Worm (Caenorhabditis elegans) whole organism, young adult: Measurements from ENCODE around the gene sulp-3.

ENCODE experiments used
- D2030.7 ChIP-seq: fragments of 200-800 bp; sonication (Bioruptor generic); IDR thresholded peaks from 2 replicates; pipeline ENCODE4 v1.3.6; 2022; ENCODE audit warnings: missing genetic modification reagents, missing genetic modification characterization, missing compliant biosample characterization
- F10E7.11 ChIP-seq: sonication (generic microtip); optimal IDR thresholded peaks from 2 replicates; lab custom pipeline; 2017; ENCODE audit warnings: mild to moderate bottlenecking, missing genetic modification characterization, moderate library complexity, missing compliant biosample characterization
- F33H1.4 ChIP-seq: fragments of 200-800 bp; sonication (Bioruptor generic); IDR thresholded peaks from 2 replicates; pipeline ENCODE4 v1.3.6; 2022; ENCODE audit warnings: missing genetic modification reagents, missing genetic modification characterization, missing compliant biosample characterization
- F37B4.10 ChIP-seq: fragments of 200-800 bp; sonication (Bioruptor generic); IDR thresholded peaks from 2 replicates; pipeline ENCODE4 v1.3.6; 2022; ENCODE audit warnings: missing genetic modification characterization, missing compliant biosample characterization
- F52B5.7 ChIP-seq: sonication (generic microtip); optimal IDR thresholded peaks from 2 replicates; lab custom pipeline; 2016; ENCODE audit warnings: mild to moderate bottlenecking, missing genetic modification characterization, missing compliant biosample characterization
- F55B11.4 ChIP-seq: sonication (generic microtip); optimal IDR thresholded peaks from 2 replicates; lab custom pipeline; 2016; ENCODE audit warnings: missing compliant biosample characterization, missing genetic modification characterization, borderline replicate concordance; ENCODE audit not compliant: insufficient read depth
- F57C9.4 ChIP-seq: sonication (generic microtip); optimal IDR thresholded peaks from 2 replicates; lab custom pipeline; 2017; ENCODE audit warnings: mild to moderate bottlenecking, missing genetic modification characterization, missing compliant biosample characterization
- Y56A3A.18 ChIP-seq: fragments of 200-800 bp; sonication (Bioruptor generic); IDR thresholded peaks from 2 replicates; pipeline ENCODE4 v1.3.6; 2022; ENCODE audit warnings: missing genetic modification reagents, missing genetic modification characterization, missing compliant biosample characterization
- Y67H2A.10 ChIP-seq: fragments of 200-800 bp; sonication (Bioruptor generic); conservative IDR thresholded peaks from 2 replicates; pipeline ENCODE4 v1.3.6; 2022; ENCODE audit warnings: missing genetic modification reagents, missing genetic modification characterization, missing compliant biosample characterization
- Y95B8A.8 ChIP-seq: fragments of 200-800 bp; sonication (Bioruptor generic); IDR thresholded peaks from 2 replicates; pipeline ENCODE4 v1.3.6; 2022; ENCODE audit warnings: missing genetic modification reagents, missing genetic modification characterization, missing compliant biosample characterization
- ama-1 ChIP-seq, 3 experiments: fragments of 150-350 bp in 1 of 3; sonication (generic microtip) in 2 of 3; optimal IDR thresholded peaks; 2 replicates each; lab custom pipeline; 2014 to 2018; ENCODE audit warnings: missing biosample characterization in 2 of 3, missing genetic modification characterization in 2 of 3, missing genetic modification reagents in 2 of 3
- aptf-3 ChIP-seq: fragments of 200-800 bp; sonication (Bioruptor generic); IDR thresholded peaks from 2 replicates; pipeline ENCODE4 v1.3.6; 2022; ENCODE audit warnings: missing genetic modification characterization, missing compliant biosample characterization
- athp-1 ChIP-seq: sonication (generic microtip); optimal IDR thresholded peaks from 2 replicates; lab custom pipeline; 2017; ENCODE audit warnings: mild to moderate bottlenecking, missing genetic modification characterization, missing compliant biosample characterization
- attf-5 ChIP-seq: fragments of 200-800 bp; sonication (Bioruptor generic); optimal IDR thresholded peaks from 2 replicates; lab custom pipeline; 2018; ENCODE audit warnings: mild to moderate bottlenecking, missing genetic modification characterization, missing compliant biosample characterization
- bed-1 ChIP-seq: fragments of 200-800 bp; sonication (Bioruptor generic); IDR thresholded peaks from 2 replicates; pipeline ENCODE4 v1.3.6; 2022; ENCODE audit warnings: missing genetic modification reagents, missing genetic modification characterization, missing compliant biosample characterization
- bed-2 ChIP-seq: fragments of 200-800 bp; sonication (Bioruptor generic); IDR thresholded peaks from 2 replicates; pipeline ENCODE4 v1.3.6; 2022; ENCODE audit warnings: missing genetic modification reagents, missing genetic modification characterization, missing compliant biosample characterization
- ceh-100 ChIP-seq: fragments of 200-800 bp; sonication (Bioruptor generic); IDR thresholded peaks from 2 replicates; pipeline ENCODE4 v1.3.6; 2022; ENCODE audit warnings: missing genetic modification reagents, missing genetic modification characterization, missing compliant biosample characterization
- ceh-40 ChIP-seq: fragments of 200-800 bp; sonication (Bioruptor generic); IDR thresholded peaks from 2 replicates; pipeline ENCODE4 v1.3.6; 2022; ENCODE audit warnings: missing genetic modification characterization, missing compliant biosample characterization
- chd-7 ChIP-seq: sonication (generic microtip); optimal IDR thresholded peaks from 2 replicates; lab custom pipeline; 2016; ENCODE audit warnings: mild to moderate bottlenecking, missing genetic modification characterization, moderate library complexity, missing compliant biosample characterization
- die-1 ChIP-seq: sonication (generic microtip); optimal IDR thresholded peaks from 2 replicates; lab custom pipeline; 2016; ENCODE audit warnings: missing genotype, mild to moderate bottlenecking, missing genetic modification characterization, missing compliant biosample characterization
- dox-1 ChIP-seq: fragments of 200-800 bp; sonication (Bioruptor generic); IDR thresholded peaks from 2 replicates; pipeline ENCODE4 v1.3.6; 2022; ENCODE audit warnings: missing genetic modification reagents, missing genetic modification characterization, missing compliant biosample characterization
- egrh-3 ChIP-seq: fragments of 200-800 bp; sonication (Bioruptor generic); IDR thresholded peaks from 2 replicates; pipeline ENCODE4 v1.3.6; 2022; ENCODE audit warnings: missing genetic modification reagents, missing genetic modification characterization, missing compliant biosample characterization
- ets-4 ChIP-seq: fragments of 200-800 bp; sonication (Bioruptor generic); optimal IDR thresholded peaks from 2 replicates; lab custom pipeline; 2018; ENCODE audit warnings: mild to moderate bottlenecking, missing genetic modification characterization, missing compliant biosample characterization
- gei-17 ChIP-seq: fragments of 200-800 bp; sonication (Bioruptor generic); optimal IDR thresholded peaks from 2 replicates; lab custom pipeline; 2018; ENCODE audit warnings: mild to moderate bottlenecking, missing genetic modification characterization, missing compliant biosample characterization
- him-1 ChIP-seq: sonication (generic microtip); optimal IDR thresholded peaks from 2 replicates; lab custom pipeline; 2016; ENCODE audit warnings: missing genotype, missing genetic modification reagents, missing genetic modification characterization, missing compliant biosample characterization
- let-607 ChIP-seq, 2 experiments: fragments of 200-800 bp in 1 of 2; sonication (Bioruptor generic) in 1 of 2; sonication (generic microtip) in 1 of 2; optimal IDR thresholded peaks; 2 replicates each; lab custom pipeline; 2016 to 2018; ENCODE audit warnings: mild to moderate bottlenecking in 2 of 2, missing compliant biosample characterization in 2 of 2, missing genetic modification characterization in 2 of 2, moderate library complexity in 2 of 2, missing genotype in 1 of 2
- lsy-27 ChIP-seq: sonication (generic microtip); optimal IDR thresholded peaks from 2 replicates; lab custom pipeline; 2017; ENCODE audit warnings: missing genetic modification characterization, mild to moderate bottlenecking, missing compliant biosample characterization, antibody characterized with exemption, missing genotype, borderline replicate concordance; ENCODE audit not compliant: insufficient read depth
- madf-3 ChIP-seq: fragments of 200-800 bp; sonication (Bioruptor generic); IDR thresholded peaks from 2 replicates; pipeline ENCODE4 v1.3.6; 2022; ENCODE audit warnings: missing genetic modification reagents, missing genetic modification characterization, missing compliant biosample characterization
- madf-8 ChIP-seq: fragments of 200-800 bp; sonication (Bioruptor generic); conservative IDR thresholded peaks from 2 replicates; pipeline ENCODE4 v1.3.6; 2022; ENCODE audit warnings: missing genetic modification reagents, missing genetic modification characterization, missing compliant biosample characterization
- mel-28 ChIP-seq: sonication (generic microtip); optimal IDR thresholded peaks from 2 replicates; lab custom pipeline; 2016; ENCODE audit warnings: borderline replicate concordance, mild to moderate bottlenecking, missing genetic modification characterization, missing compliant biosample characterization
- mes-4 ChIP-seq: sonication (generic microtip); optimal IDR thresholded peaks from 2 replicates; lab custom pipeline; 2016; ENCODE audit warnings: missing genotype, missing genetic modification characterization, missing compliant biosample characterization
- mxl-1 ChIP-seq: sonication (generic microtip); optimal IDR thresholded peaks from 2 replicates; lab custom pipeline; 2016; ENCODE audit warnings: missing genetic modification characterization, missing compliant biosample characterization
- nfyb-1 ChIP-seq: fragments of 200-800 bp; sonication (Bioruptor generic); IDR thresholded peaks from 2 replicates; pipeline ENCODE4 v1.3.6; 2022; ENCODE audit warnings: missing genetic modification reagents, missing genetic modification characterization, missing compliant biosample characterization
- nhr-27 ChIP-seq: fragments of 200-800 bp; sonication (Bioruptor generic); optimal IDR thresholded peaks from 2 replicates; lab custom pipeline; 2018; ENCODE audit warnings: mild to moderate bottlenecking, missing genetic modification characterization, moderate library complexity, missing compliant biosample characterization
- nhr-80 ChIP-seq: sonication (generic microtip); optimal IDR thresholded peaks from 2 replicates; lab custom pipeline; 2016; ENCODE audit warnings: missing genetic modification characterization, missing compliant biosample characterization
- nhr-90 ChIP-seq: sonication (generic microtip); optimal IDR thresholded peaks from 2 replicates; lab custom pipeline; 2016; ENCODE audit warnings: missing genotype, mild to moderate bottlenecking, missing genetic modification characterization, missing compliant biosample characterization
- rec-8 ChIP-seq, 2 experiments: sonication (generic microtip); optimal IDR thresholded peaks; 2 replicates each; lab custom pipeline; 2016; ENCODE audit warnings: mild to moderate bottlenecking in 2 of 2, missing genetic modification characterization in 2 of 2, missing genetic modification reagents in 2 of 2, missing genotype in 2 of 2, missing biosample characterization in 1 of 2, missing compliant biosample characterization in 1 of 2, moderate library complexity in 1 of 2
- repo-1 ChIP-seq: sonication (generic microtip); optimal IDR thresholded peaks from 2 replicates; lab custom pipeline; 2017; ENCODE audit warnings: mild to moderate bottlenecking, missing genetic modification characterization, missing compliant biosample characterization
- sea-2 ChIP-seq: fragments of 200-800 bp; sonication (Bioruptor generic); IDR thresholded peaks from 2 replicates; pipeline ENCODE4 v1.3.6; 2022; ENCODE audit warnings: missing genetic modification characterization, missing compliant biosample characterization
- snpc-3.4 ChIP-seq: sonication (generic microtip); optimal IDR thresholded peaks from 2 replicates; lab custom pipeline; 2017; ENCODE audit warnings: missing genetic modification characterization, mild to moderate bottlenecking, missing compliant biosample characterization, antibody characterized with exemption, moderate library complexity, missing genotype, missing genetic modification reagents
- tbp1 ChIP-seq: fragments of 200-800 bp; sonication (Bioruptor generic); optimal IDR thresholded peaks from 2 replicates; lab custom pipeline; 2018; ENCODE audit warnings: mild to moderate bottlenecking, missing genetic modification characterization, missing compliant biosample characterization
- tbx-9 ChIP-seq: sonication (generic microtip); optimal IDR thresholded peaks from 2 replicates; lab custom pipeline; 2016; ENCODE audit warnings: borderline replicate concordance, missing genetic modification characterization, inconsistent platforms, missing compliant biosample characterization
- zfh-2 ChIP-seq: fragments of 200-800 bp; sonication (Bioruptor generic); conservative IDR thresholded peaks from 2 replicates; pipeline ENCODE4 v1.3.6; 2022; ENCODE audit warnings: missing genetic modification reagents, missing genetic modification characterization, missing compliant biosample characterization
- ztf-28 ChIP-seq: fragments of 200-800 bp; sonication (Bioruptor generic); IDR thresholded peaks from 2 replicates; pipeline ENCODE4 v1.3.6; 2022; ENCODE audit warnings: missing genetic modification reagents, missing genetic modification characterization, missing compliant biosample characterization
- ztf-6 ChIP-seq: fragments of 200-800 bp; sonication (Bioruptor generic); IDR thresholded peaks from 2 replicates; pipeline ENCODE4 v1.3.6; 2022; ENCODE audit warnings: missing genetic modification reagents, missing genetic modification characterization, missing compliant biosample characterization

The sulp-3 gene

DNA sequence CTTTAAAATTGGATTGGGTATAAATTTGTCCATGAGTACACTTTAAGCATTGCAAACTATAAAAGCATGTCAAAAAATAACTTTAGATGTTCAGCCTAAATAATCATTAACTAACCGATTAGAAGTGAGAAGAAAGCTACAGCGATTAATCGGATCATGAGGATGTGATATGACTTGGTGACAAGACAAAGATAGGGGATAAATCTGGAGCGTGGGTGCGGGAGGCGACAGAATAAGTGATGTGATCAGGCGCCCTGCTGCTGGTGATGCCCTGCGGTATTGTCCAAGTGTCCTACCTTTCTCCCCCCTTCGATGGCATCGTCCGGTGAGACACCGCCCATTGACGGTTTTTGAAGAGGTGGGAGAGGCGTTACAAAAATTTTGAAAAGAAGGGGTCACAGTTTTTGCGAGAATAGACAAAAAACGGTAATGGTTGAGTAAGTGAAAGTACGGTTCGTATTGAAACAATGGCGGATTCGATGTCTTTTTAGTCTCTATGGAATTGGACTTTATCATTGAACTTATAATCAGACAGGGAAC, 23.5 kb downstream of the sulp-3 start, which contains the start of gene F41D9.2:
F41D9.2 (minus strand) TSS at position 304 of the 540 bp plus-strand sequence.
- TF ChIP-seq zfh-2, result peak; percentile 29; the same call in 1 of the 2 replicates
- no peak for TF ChIP-seq mxl-1 (tag; lab: Kevin White, UChicago)
- TF ChIP-seq chd-7 (tag; lab: Kevin White, UChicago), result no peak

DNA sequence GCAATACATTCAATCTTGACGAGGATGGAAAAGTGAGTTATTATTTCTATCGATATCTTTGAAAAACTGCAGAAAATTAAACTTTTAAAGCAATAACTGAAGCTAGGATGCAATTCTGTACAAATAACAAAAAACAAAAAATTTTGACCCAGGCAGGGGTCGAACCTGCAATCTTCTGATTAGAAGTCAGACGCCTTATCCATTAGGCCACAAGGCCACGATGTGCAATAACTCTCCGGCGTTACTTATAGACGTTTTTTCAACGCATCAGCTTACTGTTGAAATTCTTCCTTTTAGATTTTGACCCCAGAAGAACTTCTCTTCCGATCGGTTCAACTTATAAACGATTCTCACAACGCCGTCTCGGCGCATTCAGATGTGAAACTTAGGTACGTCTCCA, 26.5 kb downstream of the sulp-3 start:
- TF ChIP-seq F55B11.4, result no peak
- TF ChIP-seq snpc-3.4, result peak; percentile 74
- no peak for TF ChIP-seq lsy-27
- no peak for TF ChIP-seq egrh-3 (GFP tag; lab: Robert Waterston, UW)
- 0 out of 2 replicates have a peak, but pooled peaks have one; percentile 53 for TF ChIP-seq Y56A3A.18 (GFP tag; lab: Robert Waterston, UW)
- peak; percentile 51 for TF ChIP-seq athp-1 (tag; lab: Kevin White, UChicago)
- no peak for TF ChIP-seq Y95B8A.8 (GFP tag; lab: Robert Waterston, UW)
- TF ChIP-seq Y67H2A.10 (GFP tag; lab: Robert Waterston, UW), result no peak
- no peak for TF ChIP-seq F57C9.4 (tag; lab: Kevin White, UChicago)
- no peak for TF ChIP-seq zfh-2
- peak; percentile 58 for TF ChIP-seq repo-1 (tag; lab: Kevin White, UChicago)
- TF ChIP-seq nfyb-1 (GFP tag; lab: Robert Waterston, UW), result 0 out of 2 replicates have a peak, but pooled peaks have one; percentile 43
- no peak for TF ChIP-seq ztf-6 (GFP tag; lab: Robert Waterston, UW)
- TF ChIP-seq ztf-28 (GFP tag; lab: Robert Waterston, UW), result 0 out of 2 replicates have a peak, but pooled peaks have one; percentile 27
- no peak for TF ChIP-seq ama-1 (optimal IDR thresholded peaks at IDR 0.05; lab: Kevin White, UChicago)
- TF ChIP-seq ama-1 (GFP tag; optimal IDR thresholded peaks at IDR 0.05; lab: Kevin White, UChicago), result peak in 1 of 2 experiments; percentile 59
- no peak for TF ChIP-seq madf-8 (GFP tag; lab: Robert Waterston, UW)
- peak; percentile 87 for TF ChIP-seq die-1 (tag; lab: Kevin White, UChicago)
- TF ChIP-seq ets-4, result no peak
- peak; percentile 26 for TF ChIP-seq F10E7.11 (tag; lab: Kevin White, UChicago)
- TF ChIP-seq F33H1.4 (GFP tag; lab: Robert Waterston, UW), result no peak
- TF ChIP-seq F52B5.7 (tag; lab: Kevin White, UChicago), result no peak
- no peak for TF ChIP-seq gei-17 (GFP tag; lab: Kevin White, UChicago)
- 0 out of 2 replicates have a peak, but pooled peaks have one; percentile 36 for TF ChIP-seq ceh-40
- peak; percentile 80 for TF ChIP-seq D2030.7 (GFP tag; lab: Robert Waterston, UW)
- peak in 1 of 2 experiments; percentile 34 for TF ChIP-seq let-607 (tag; optimal IDR thresholded peaks at IDR 0.05; lab: Kevin White, UChicago)
- peak; percentile 18 for TF ChIP-seq nhr-80 (tag; lab: Kevin White, UChicago)
- TF ChIP-seq aptf-3 (GFP tag; lab: Robert Waterston, UW), result no peak
- no peak for TF ChIP-seq F37B4.10 (GFP tag; lab: Robert Waterston, UW)
- peak; percentile 50 for TF ChIP-seq mes-4 (tag; lab: Kevin White, UChicago)
- no peak for TF ChIP-seq bed-1 (GFP tag; lab: Robert Waterston, UW)
- no peak for TF ChIP-seq mel-28 (tag; lab: Kevin White, UChicago)
- TF ChIP-seq nhr-27, result no peak
- no peak for TF ChIP-seq sea-2 (GFP tag; lab: Robert Waterston, UW)
- peak; percentile 38 for TF ChIP-seq attf-5 (GFP tag; lab: Kevin White, UChicago)
- peak; percentile 45; the same call in 1 of the 2 replicates for TF ChIP-seq ceh-100
- peak; percentile 95 for TF ChIP-seq tbp1
- TF ChIP-seq dox-1, result peak; percentile 54; the same call in 1 of the 2 replicates
- no peak for TF ChIP-seq madf-3
- TF ChIP-seq rec-8 (tag; optimal IDR thresholded peaks at IDR 0.05; lab: Kevin White, UChicago), result peak; percentile 24 to 59
- TF ChIP-seq tbx-9, result no peak
- no peak for TF ChIP-seq bed-2 (GFP tag; lab: Robert Waterston, UW)
- TF ChIP-seq him-1 (tag; lab: Kevin White, UChicago), result peak; percentile 63
- peak; percentile 80 for TF ChIP-seq nhr-90 (tag; lab: Kevin White, UChicago)
